Worm (Caenorhabditis elegans) whole organism, L1 larva: ENCODE data around the gene T22B7.22.

Experiments used
- C04F5.9 ChIP-seq: sonication (generic microtip); optimal IDR thresholded peaks from 2 replicates; lab custom pipeline; 2016; ENCODE audit warnings: missing genetic modification characterization, missing compliant biosample characterization
- C34B4.2 ChIP-seq: sonication (generic microtip); optimal IDR thresholded peaks from 2 replicates; lab custom pipeline; 2017; ENCODE audit warnings: mild to moderate bottlenecking, missing genetic modification characterization, missing compliant biosample characterization
- Y116A8C.19 ChIP-seq: sonication (generic microtip); optimal IDR thresholded peaks from 2 replicates; lab custom pipeline; 2016; ENCODE audit warnings: missing compliant biosample characterization, missing genetic modification characterization, borderline replicate concordance
- aha-1 ChIP-seq: fragments of 150-350 bp; optimal IDR thresholded peaks from 2 replicates; lab custom pipeline; 2014; ENCODE audit warnings: missing biosample characterization, missing genetic modification characterization
- aly-2 ChIP-seq: fragments of 150-350 bp; optimal IDR thresholded peaks from 2 replicates; lab custom pipeline; 2014; ENCODE audit warnings: missing biosample characterization, missing genetic modification characterization
- blmp-1 ChIP-seq: fragments of 150-350 bp; optimal IDR thresholded peaks from 2 replicates; lab custom pipeline; 2014; ENCODE audit warnings: missing biosample characterization, missing genetic modification characterization
- ceh-8 ChIP-seq: fragments of 200-800 bp; sonication (Bioruptor generic); optimal IDR thresholded peaks from 2 replicates; lab custom pipeline; 2018; ENCODE audit warnings: mild to moderate bottlenecking, missing genetic modification characterization, moderate library complexity, missing compliant biosample characterization
- ceh-82 ChIP-seq, 3 experiments: fragments of 150-350 bp in 1 of 3; sonication (generic microtip) in 2 of 3; optimal IDR thresholded peaks; 2 replicates each; lab custom pipeline; 2014 to 2017; ENCODE audit warnings: missing biosample characterization in 3 of 3, missing genetic modification characterization in 3 of 3
- ceh-88 ChIP-seq: fragments of 200-800 bp; sonication (Bioruptor generic); IDR thresholded peaks from 2 replicates; pipeline ENCODE4 v1.3.6; 2022; ENCODE audit warnings: missing genetic modification characterization, missing compliant biosample characterization
- dpl-1 ChIP-seq, 3 experiments: fragments of 150-350 bp in 2 of 3; sonication (generic microtip) in 1 of 3; optimal IDR thresholded peaks; 2 replicates each; lab custom pipeline; 2014 to 2017; ENCODE audit warnings: missing biosample characterization in 3 of 3, missing genetic modification characterization in 3 of 3, missing genetic modification reagents in 3 of 3
- dsc-1 ChIP-seq: sonication (generic microtip); optimal IDR thresholded peaks from 2 replicates; lab custom pipeline; 2016; ENCODE audit warnings: mild to moderate bottlenecking, missing genetic modification characterization, missing compliant biosample characterization
- efl-1 ChIP-seq, 4 experiments: fragments of 150-350 bp; optimal IDR thresholded peaks in 3 of 4; peaks in 1 of 4; 1 replicate in 1 of 4; 2 replicates in 3 of 4; lab custom pipeline; 2014; ENCODE audit warnings: missing biosample characterization in 2 of 4, missing genetic modification characterization in 2 of 4, missing genetic modification reagents in 2 of 4
- efl-3 ChIP-seq: fragments of 200-800 bp; sonication (Bioruptor generic); optimal IDR thresholded peaks from 2 replicates; lab custom pipeline; 2018; ENCODE audit warnings: mild to moderate bottlenecking, missing genetic modification characterization, missing compliant biosample characterization
- egl-13 ChIP-seq: sonication (generic microtip); optimal IDR thresholded peaks from 2 replicates; lab custom pipeline; 2016; ENCODE audit warnings: missing genotype, missing genetic modification reagents, missing genetic modification characterization, missing compliant biosample characterization
- egl-27 ChIP-seq, 2 experiments: fragments of 150-350 bp in 1 of 2; sonication (generic microtip); optimal IDR thresholded peaks; 3 replicates each; lab custom pipeline; 2017 to 2018; ENCODE audit warnings: missing biosample characterization in 2 of 2, missing genetic modification characterization in 2 of 2, missing genetic modification reagents in 2 of 2
- elt-3 ChIP-seq, 6 experiments: fragments of 150-350 bp in 1 of 6; sonication (generic microtip); optimal IDR thresholded peaks; 2 replicates each; lab custom pipeline; 2017 to 2018; ENCODE audit warnings: missing biosample characterization in 6 of 6, missing genetic modification characterization in 6 of 6, inconsistent platforms in 1 of 6
- ets-5 ChIP-seq: fragments of 200-800 bp; sonication (Bioruptor generic); IDR thresholded peaks from 2 replicates; pipeline ENCODE4 v1.3.6; 2022; ENCODE audit warnings: missing genetic modification characterization, missing compliant biosample characterization
- fkh-10 ChIP-seq: sonication (generic microtip); optimal IDR thresholded peaks from 2 replicates; lab custom pipeline; 2017; ENCODE audit warnings: missing biosample characterization, missing genetic modification reagents, missing genetic modification characterization
- fkh-8 ChIP-seq: sonication (generic microtip); optimal IDR thresholded peaks from 2 replicates; lab custom pipeline; 2016; ENCODE audit warnings: mild to moderate bottlenecking, missing genetic modification characterization, missing compliant biosample characterization
- fos-1 ChIP-seq: fragments of 150-350 bp; optimal IDR thresholded peaks from 2 replicates; lab custom pipeline; 2014; ENCODE audit warnings: missing biosample characterization, missing genetic modification characterization
- grh-1 ChIP-seq: fragments of 200-800 bp; sonication (Bioruptor generic); IDR thresholded peaks from 2 replicates; pipeline ENCODE4 v1.3.6; 2022; ENCODE audit warnings: missing genetic modification reagents, missing genetic modification characterization, missing compliant biosample characterization
- hlh-17 ChIP-seq: fragments of 200-800 bp; sonication (Bioruptor generic); optimal IDR thresholded peaks from 2 replicates; lab custom pipeline; 2018; ENCODE audit warnings: missing genetic modification characterization, mild to moderate bottlenecking, missing compliant biosample characterization, moderate library complexity, borderline replicate concordance
- irx-1 ChIP-seq: sonication (generic microtip); optimal IDR thresholded peaks from 2 replicates; lab custom pipeline; 2016; ENCODE audit warnings: missing genetic modification characterization, missing compliant biosample characterization
- lin-15B ChIP-seq: fragments of 150-350 bp; sonication (generic microtip); optimal IDR thresholded peaks from 3 replicates; lab custom pipeline; 2014; ENCODE audit warnings: missing biosample characterization, missing genetic modification characterization
- lin-35 ChIP-seq, 2 experiments: fragments of 150-350 bp; optimal IDR thresholded peaks; 2 replicates each; lab custom pipeline; 2014; ENCODE audit warnings: missing biosample characterization in 2 of 2, missing genetic modification characterization in 2 of 2, missing genetic modification reagents in 2 of 2
- lir-3 ChIP-seq: sonication (generic microtip); optimal IDR thresholded peaks from 2 replicates; lab custom pipeline; 2016; ENCODE audit warnings: mild to moderate bottlenecking, missing genetic modification characterization, moderate library complexity, missing compliant biosample characterization; ENCODE audit not compliant: poor library complexity
- mab-9 ChIP-seq: fragments of 200-800 bp; sonication (Bioruptor generic); IDR thresholded peaks from 2 replicates; pipeline ENCODE4 v1.3.6; 2022; ENCODE audit warnings: missing genetic modification reagents, missing genetic modification characterization, missing compliant biosample characterization
- nhr-19 ChIP-seq: fragments of 200-800 bp; sonication (Bioruptor generic); conservative IDR thresholded peaks from 2 replicates; pipeline ENCODE4 v1.3.6; 2022; ENCODE audit warnings: missing genetic modification characterization, missing compliant biosample characterization
- nhr-20 ChIP-seq: sonication (generic microtip); optimal IDR thresholded peaks from 2 replicates; lab custom pipeline; 2016; ENCODE audit warnings: mild to moderate bottlenecking, missing genetic modification characterization, missing compliant biosample characterization
- nhr-47 ChIP-seq: sonication (generic microtip); optimal IDR thresholded peaks from 2 replicates; lab custom pipeline; 2016; ENCODE audit warnings: mild to moderate bottlenecking, missing genetic modification characterization, moderate library complexity, missing compliant biosample characterization
- nhr-71 ChIP-seq: sonication (generic microtip); optimal IDR thresholded peaks from 2 replicates; lab custom pipeline; 2016; ENCODE audit warnings: mild to moderate bottlenecking, missing genetic modification characterization, moderate library complexity, missing compliant biosample characterization
- nhr-76 ChIP-seq: sonication (generic microtip); optimal IDR thresholded peaks from 2 replicates; lab custom pipeline; 2017; ENCODE audit warnings: missing biosample characterization, missing genetic modification characterization
- nhr-84 ChIP-seq: sonication (generic microtip); optimal IDR thresholded peaks from 2 replicates; lab custom pipeline; 2017; ENCODE audit warnings: missing biosample characterization, missing genetic modification characterization
- nhr-90 ChIP-seq: sonication (generic microtip); optimal IDR thresholded peaks from 2 replicates; lab custom pipeline; 2016; ENCODE audit warnings: mild to moderate bottlenecking, missing genetic modification characterization, missing compliant biosample characterization; ENCODE audit not compliant: poor library complexity
- pax-3 ChIP-seq: fragments of 200-800 bp; sonication (Bioruptor generic); optimal IDR thresholded peaks from 2 replicates; lab custom pipeline; 2018; ENCODE audit warnings: mild to moderate bottlenecking, missing genetic modification characterization, moderate library complexity, missing compliant biosample characterization
- pqm-1 ChIP-seq: sonication (generic microtip); optimal IDR thresholded peaks from 3 replicates; lab custom pipeline; 2017; ENCODE audit warnings: missing biosample characterization, missing genetic modification characterization
- rnt-1 ChIP-seq: sonication (generic microtip); optimal IDR thresholded peaks from 2 replicates; lab custom pipeline; 2016; ENCODE audit warnings: mild to moderate bottlenecking, missing genetic modification characterization, moderate library complexity, missing compliant biosample characterization
- skn-1 ChIP-seq: fragments of 150-350 bp; optimal IDR thresholded peaks from 2 replicates; lab custom pipeline; 2014; ENCODE audit warnings: missing biosample characterization, missing genetic modification characterization
- snpc-4 ChIP-seq: fragments of 150-350 bp; optimal IDR thresholded peaks from 2 replicates; lab custom pipeline; 2014; ENCODE audit warnings: missing biosample characterization, missing genetic modification characterization
- sox-4 ChIP-seq: sonication (generic microtip); optimal IDR thresholded peaks from 2 replicates; lab custom pipeline; 2016; ENCODE audit warnings: missing genetic modification characterization, missing compliant biosample characterization
- sptf-1 ChIP-seq: fragments of 150-350 bp; optimal IDR thresholded peaks from 2 replicates; lab custom pipeline; 2014; ENCODE audit warnings: missing biosample characterization, missing genetic modification characterization
- sup-37 ChIP-seq: fragments of 200-800 bp; sonication (Bioruptor generic); optimal IDR thresholded peaks from 2 replicates; lab custom pipeline; 2018; ENCODE audit warnings: mild to moderate bottlenecking, missing genetic modification characterization, missing compliant biosample characterization
- swsn-7 ChIP-seq: sonication (generic microtip); optimal IDR thresholded peaks from 2 replicates; lab custom pipeline; 2016; ENCODE audit warnings: missing genetic modification characterization, missing compliant biosample characterization
- tbx-2 ChIP-seq: sonication (generic microtip); optimal IDR thresholded peaks from 2 replicates; lab custom pipeline; 2016; ENCODE audit warnings: missing genetic modification characterization, missing compliant biosample characterization
- tlp-1 ChIP-seq: fragments of 150-350 bp; optimal IDR thresholded peaks from 2 replicates; lab custom pipeline; 2014; ENCODE audit warnings: missing biosample characterization, missing genetic modification characterization
- unc-130 ChIP-seq: fragments of 150-350 bp; optimal IDR thresholded peaks from 2 replicates; lab custom pipeline; 2017; ENCODE audit warnings: missing biosample characterization, missing genetic modification characterization, inconsistent platforms
- unc-62 ChIP-seq: fragments of 150-350 bp; optimal IDR thresholded peaks from 2 replicates; lab custom pipeline; 2014; ENCODE audit warnings: missing biosample characterization, missing genetic modification reagents, missing genetic modification characterization
- unc-86 ChIP-seq: sonication (generic microtip); optimal IDR thresholded peaks from 2 replicates; lab custom pipeline; 2016; ENCODE audit warnings: missing genetic modification characterization, missing compliant biosample characterization
- unc-98 ChIP-seq: fragments of 200-800 bp; sonication (Bioruptor generic); IDR thresholded peaks from 2 replicates; pipeline ENCODE4 v1.3.6; 2022; ENCODE audit warnings: missing genetic modification characterization, missing compliant biosample characterization
- vab-15 ChIP-seq: sonication (generic microtip); optimal IDR thresholded peaks from 2 replicates; lab custom pipeline; 2017; ENCODE audit warnings: missing genotype, mild to moderate bottlenecking, missing genetic modification characterization, missing compliant biosample characterization
- xbp-1 ChIP-seq: sonication (generic microtip); optimal IDR thresholded peaks from 2 replicates; lab custom pipeline; 2016; ENCODE audit warnings: missing genetic modification characterization, missing compliant biosample characterization
- zag-1 ChIP-seq: fragments of 150-350 bp; optimal IDR thresholded peaks from 2 replicates; lab custom pipeline; 2014; ENCODE audit warnings: missing biosample characterization, missing genetic modification characterization
- ztf-4 ChIP-seq: fragments of 150-350 bp; optimal IDR thresholded peaks from 2 replicates; lab custom pipeline; 2014; ENCODE audit warnings: missing biosample characterization, missing genetic modification characterization

The T22B7.22 gene

DNA sequence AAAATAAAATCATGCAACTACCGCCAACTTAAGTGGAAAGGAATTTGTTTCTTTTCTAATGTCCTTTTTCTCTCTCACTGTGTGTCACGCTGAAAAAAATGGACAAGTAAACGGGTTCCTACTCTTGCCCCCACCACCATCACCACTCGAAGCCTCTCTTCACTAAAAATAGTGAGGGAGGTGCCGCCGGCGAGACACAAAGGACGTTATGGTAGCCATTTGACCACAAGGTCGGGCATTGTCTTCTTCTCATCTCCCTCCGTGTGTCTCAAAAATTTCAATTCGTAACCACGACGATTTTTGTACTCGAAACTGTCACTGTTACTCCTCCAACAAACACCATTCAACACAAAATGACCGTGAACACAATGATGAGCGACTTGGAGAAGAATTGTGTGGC, at the start of gene T22B7.22:
Gene T22B7.22, plus strand, starts transcription at position 354 of the 400 bp plus-strand sequence.
- TF ChIP-seq unc-62 (no peak), nhr-19 (peak; percentile 31; the same call in 1 of the 2 replicates), ceh-8 (GFP tag; lab: Kevin White, UChicago) (peak; percentile 18), aly-2 (no peak), vab-15 (no peak), dpl-1 (GFP tag; optimal IDR thresholded peaks at IDR 0.05; lab: Kevin White, UChicago) (no peak), nhr-47 (no peak), sox-4 (tag; lab: Kevin White, UChicago) (no peak), nhr-76 (tag; lab: Kevin White, UChicago) (no peak), egl-27 (tag; optimal IDR thresholded peaks at IDR 0.05; lab: Kevin White, UChicago) (no peak), snpc-4 (tag; lab: Kevin White, UChicago) (no peak), lin-15B (no peak), unc-86 (tag; lab: Kevin White, UChicago) (no peak), zag-1 (tag; lab: Kevin White, UChicago) (no peak), ztf-4 (tag; lab: Kevin White, UChicago) (no peak), nhr-84 (tag; lab: Kevin White, UChicago) (no peak), egl-13 (tag; lab: Kevin White, UChicago) (no peak), C34B4.2 (tag; lab: Kevin White, UChicago) (no peak), skn-1 (tag; lab: Kevin White, UChicago) (no peak), hlh-17 (GFP tag; lab: Kevin White, UChicago) (no peak), nhr-90 (peak; percentile 20), unc-130 (no peak), fkh-8 (tag; lab: Kevin White, UChicago) (no peak), mab-9 (GFP tag; lab: Robert Waterston, UW) (no peak), tbx-2 (tag; lab: Kevin White, UChicago) (no peak), ceh-82 (tag; optimal IDR thresholded peaks at IDR 0.05; lab: Kevin White, UChicago) (no peak), nhr-71 (peak; percentile 44), elt-3 (tag; optimal IDR thresholded peaks at IDR 0.05; lab: Kevin White, UChicago) (peak in 1 of 6 experiments; percentile 3), swsn-7 (tag; lab: Kevin White, UChicago) (no peak), efl-1 (optimal IDR thresholded peaks at IDR 0.05; lab: Kevin White, UChicago) (no peak), efl-1 (GFP tag; optimal IDR thresholded peaks at IDR 0.05 in 1 of 2; lab: Kevin White, UChicago) (no peak), tlp-1 (tag; lab: Kevin White, UChicago) (no peak), sptf-1 (no peak), ceh-88 (GFP tag; lab: Robert Waterston, UW) (no peak), lir-3 (no peak), sup-37 (GFP tag; lab: Kevin White, UChicago) (no peak), rnt-1 (tag; lab: Kevin White, UChicago) (no peak), irx-1 (peak; percentile 14), xbp-1 (tag; lab: Kevin White, UChicago) (no peak), aha-1 (tag; lab: Kevin White, UChicago) (no peak), ets-5 (GFP tag; lab: Robert Waterston, UW) (no peak), grh-1 (peak; percentile 56), fos-1 (tag; lab: Kevin White, UChicago) (no peak), dsc-1 (tag; lab: Kevin White, UChicago) (no peak), fkh-10 (GFP tag; lab: Kevin White, UChicago) (no peak), blmp-1 (tag; lab: Kevin White, UChicago) (no peak), lin-35 (GFP tag; optimal IDR thresholded peaks at IDR 0.05; lab: Kevin White, UChicago) (peak in 1 of 2 experiments; percentile 32), pax-3 (tag; lab: Kevin White, UChicago) (no peak), efl-3 (no peak), nhr-20 (peak; percentile 66), unc-98 (no peak), C04F5.9 (no peak), Y116A8C.19 (no peak), pqm-1 (tag; lab: Kevin White, UChicago) (no peak)
